Fruit fly (Drosophila melanogaster) S2 (cell line): ENCODE data around the gene Or67d.

Experiments used
- CG8478 ChIP-seq: fragments of >200 bp; optimal IDR thresholded peaks from 2 replicates; lab custom pipeline; 2018
- CTCF ChIP-seq, 2 experiments: fragments of >200 bp; optimal IDR thresholded peaks; 2 replicates each; lab custom pipeline; 2018

DNA sequence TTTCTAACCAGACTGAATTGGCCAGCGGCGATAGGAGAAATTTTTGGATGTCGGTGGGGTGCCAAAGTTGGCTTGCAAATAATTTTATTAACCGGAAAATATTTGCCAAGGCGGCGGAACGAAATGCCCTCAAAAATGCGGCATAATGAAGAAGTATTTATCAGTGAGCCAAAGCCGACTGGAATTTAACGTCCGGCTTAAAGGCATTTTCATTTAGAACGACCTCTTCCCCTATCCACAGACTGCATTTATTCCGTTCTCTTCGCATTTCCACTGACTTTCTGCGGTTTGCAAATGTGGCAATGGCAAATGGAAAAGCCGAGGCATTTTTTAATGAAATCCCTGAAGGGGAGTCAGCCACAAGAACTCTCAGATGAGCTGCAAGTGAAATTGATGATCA, 40.0 kb upstream of the Or67d start:
- no peak for TF ChIP-seq CG8478 (lab: Kevin White, UChicago)
- no peak for TF ChIP-seq CTCF (optimal IDR thresholded peaks at IDR 0.05; lab: Kevin White, UChicago)
